Fruit fly (Drosophila melanogaster): ENCODE measurements around the gene HP1D3csd.

HP1D3csd gene

dm6 chrX:19154998-19155397 is 35.0 kb upstream of the HP1D3csd start (continued):
- TF ChIP-seq insv (GFP tag; optimal IDR thresholded peaks at IDR 0.05) = no peak
- TF ChIP-seq CG9215 (GFP tag; IDR thresholded peaks at IDR 0.05) = peak; percentile 54
- TF ChIP-seq vvl (GFP tag; IDR thresholded peaks at IDR 0.05) = peak; percentile 95
- TF ChIP-seq hb (GFP tag; IDR thresholded peaks at IDR 0.05; ENCODE audit: partially characterized antibody) = no peak
- TF ChIP-seq gcm2 (GFP tag; optimal IDR thresholded peaks at IDR 0.05) = peak; percentile 34
- TF ChIP-seq CG12071 (GFP tag; optimal IDR thresholded peaks at IDR 0.05) = peak; percentile 53
- peak; percentile 82 for TF ChIP-seq CG11398 (GFP tag; optimal IDR thresholded peaks at IDR 0.05)
- TF ChIP-seq CG6813 (GFP tag; optimal IDR thresholded peaks at IDR 0.05) = peak; percentile 80
- peak; percentile 91 for TF ChIP-seq CG17361 (GFP tag; IDR thresholded peaks at IDR 0.05)
- TF ChIP-seq CG11085 (GFP tag; IDR thresholded peaks at IDR 0.05) = no peak
- TF ChIP-seq dimm (GFP tag; IDR thresholded peaks at IDR 0.05) = peak; percentile 68
- no peak for TF ChIP-seq gsb (GFP tag; IDR thresholded peaks at IDR 0.05)
- no peak for TF ChIP-seq CG13894 (tag; optimal IDR thresholded peaks at IDR 0.05)
- TF ChIP-seq Myb (GFP tag; optimal IDR thresholded peaks at IDR 0.05) = peak; percentile 48
- TF ChIP-seq CG4730 (GFP tag; IDR thresholded peaks at IDR 0.05) = peak; percentile 67
- no peak for TF ChIP-seq CG14860 (GFP tag; IDR thresholded peaks at IDR 0.05; ENCODE audit: partially characterized antibody)
- TF ChIP-seq CG6689 (GFP tag; IDR thresholded peaks at IDR 0.05) = peak; percentile 83
- no peak for TF ChIP-seq CG17912 (GFP tag; optimal IDR thresholded peaks at IDR 0.05)
- TF ChIP-seq cwo (GFP tag; optimal IDR thresholded peaks at IDR 0.05) = peak; percentile 21
- TF ChIP-seq wek (GFP tag; optimal IDR thresholded peaks at IDR 0.05) = peak; percentile 67
- peak; percentile 25 for TF ChIP-seq Fer1 (GFP tag; optimal IDR thresholded peaks at IDR 0.05)
- TF ChIP-seq prd (optimal IDR thresholded peaks at IDR 0.05) = no peak
- TF ChIP-seq prd (GFP tag; IDR thresholded peaks at IDR 0.05) = peak; percentile 93
- TF ChIP-seq sna (GFP tag; IDR thresholded peaks at IDR 0.05; ENCODE audit: partially characterized antibody) = no peak
- peak; percentile 35 for TF ChIP-seq grn (GFP tag; optimal IDR thresholded peaks at IDR 0.05)
- TF ChIP-seq HmgZ (tag; optimal IDR thresholded peaks at IDR 0.05) = peak; percentile 46
- peak; percentile 83 for TF ChIP-seq nerfin-1 (tag; optimal IDR thresholded peaks at IDR 0.05)
- peak; percentile 73 for TF ChIP-seq CG1792 (GFP tag; optimal IDR thresholded peaks at IDR 0.05)
- peak; percentile 71 for TF ChIP-seq Usf (GFP tag; optimal IDR thresholded peaks at IDR 0.05)
- peak; percentile 67 for TF ChIP-seq Rfx (GFP tag; IDR thresholded peaks at IDR 0.05)
- TF ChIP-seq Hmr (GFP tag; optimal IDR thresholded peaks at IDR 0.05) = peak; percentile 15
- TF ChIP-seq CG1647 (GFP tag; optimal IDR thresholded peaks at IDR 0.05) = peak; percentile 55
- peak; percentile 93 for TF ChIP-seq Drgx (GFP tag; IDR thresholded peaks at IDR 0.05)
- TF ChIP-seq chinmo (GFP tag; IDR thresholded peaks at IDR 0.05; ENCODE audit: partially characterized antibody) = no peak
- peak; percentile 75 for TF ChIP-seq CG17568 (GFP tag; optimal IDR thresholded peaks at IDR 0.05)
- TF ChIP-seq CG10321 (GFP tag; IDR thresholded peaks at IDR 0.05) = no peak
- TF ChIP-seq Sin3A (optimal IDR thresholded peaks at IDR 0.05) = no peak
- peak; percentile 84 for TF ChIP-seq ranshi (GFP tag; IDR thresholded peaks at IDR 0.05)
- peak; percentile 88 for TF ChIP-seq dmrt99B (tag; optimal IDR thresholded peaks at IDR 0.05)
- TF ChIP-seq cato (GFP tag; optimal IDR thresholded peaks at IDR 0.05; ENCODE audit: borderline replicate concordance) = peak; percentile 71
- peak; percentile 31 for TF ChIP-seq Dip3 (GFP tag; optimal IDR thresholded peaks at IDR 0.05)
- TF ChIP-seq Dip2 (GFP tag; IDR thresholded peaks at IDR 0.05) = no peak
- peak; percentile 29 for TF ChIP-seq Bteb2 (GFP tag; optimal IDR thresholded peaks at IDR 0.05)
- no peak for TF ChIP-seq ham (GFP tag; IDR thresholded peaks at IDR 0.05)
- TF ChIP-seq tgo (GFP tag; IDR thresholded peaks at IDR 0.05) = peak; percentile 78
- peak; percentile 92 for TF ChIP-seq CG8388 (GFP tag; optimal IDR thresholded peaks at IDR 0.05)
- TF ChIP-seq pros (GFP tag; optimal IDR thresholded peaks at IDR 0.05) = peak; percentile 50
- TF ChIP-seq Gsc (GFP tag; IDR thresholded peaks at IDR 0.05) = peak; percentile 54; the same call in 1 of the 2 replicates
- peak; percentile 98 for TF ChIP-seq Med (GFP tag)
- TF ChIP-seq CG5953 (GFP tag; IDR thresholded peaks at IDR 0.05) = peak; percentile 81
- peak; percentile 53 for TF ChIP-seq CG8281 (tag; optimal IDR thresholded peaks at IDR 0.05)
- TF ChIP-seq CG2712 (tag; optimal IDR thresholded peaks at IDR 0.05) = peak; percentile 95
